Worm (Caenorhabditis elegans): ENCODE data around the gene best-23.

DNA sequence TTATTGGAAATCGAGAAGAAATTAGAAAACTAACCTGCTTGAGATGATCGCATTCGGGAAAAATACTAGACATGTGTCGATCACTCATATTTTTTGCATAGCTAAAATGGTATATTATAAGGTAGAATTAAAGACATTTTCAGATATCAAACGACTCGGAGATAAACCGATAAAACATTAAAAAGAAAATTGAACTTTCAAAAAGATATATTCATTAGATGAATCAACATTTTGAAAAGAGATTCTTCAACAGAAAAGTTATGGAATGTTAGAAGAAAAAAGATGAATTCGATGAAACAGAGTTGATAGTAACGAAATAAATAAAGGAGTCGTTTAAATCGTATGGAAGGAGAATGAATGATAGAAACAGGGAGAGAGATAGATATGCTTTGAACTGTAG lies 51.8 kb downstream of the best-23 start, which contains the start of gene mdmh-35:
- TF ChIP-seq ztf-23 (GFP tag; IDR thresholded peaks at IDR 0.05) (no peak), flt-1 (GFP tag; IDR thresholded peaks at IDR 0.05) (no peak), klf-2 (GFP tag; conservative IDR thresholded peaks at IDR 0.05) (no peak), ref-1 (GFP tag; conservative IDR thresholded peaks at IDR 0.05) (no peak), ztf-29 (GFP tag; IDR thresholded peaks at IDR 0.05) (no peak), tab-1 (GFP tag; IDR thresholded peaks at IDR 0.05) (no peak)

Measured in whole organism, midembryonic.